Fruit fly (Drosophila melanogaster) whole organism, wandering third instar larva: ENCODE results near the gene Jon99Ciii.

ENCODE experiments used
- Abd-B ChIP-seq: fragments of >200 bp; optimal IDR thresholded peaks from 2 replicates; lab custom pipeline; 2017; ENCODE audit warnings: missing biosample characterization, missing genetic modification characterization
- CG9705 ChIP-seq: fragments of 200-800 bp; sonication (Bioruptor generic); optimal IDR thresholded peaks from 2 replicates; lab custom pipeline; 2018; ENCODE audit warnings: missing biosample characterization, mild to moderate bottlenecking, missing genetic modification characterization
- Dfd ChIP-seq: fragments of >200 bp; optimal IDR thresholded peaks from 2 replicates; lab custom pipeline; 2017; ENCODE audit warnings: missing biosample characterization, missing genetic modification characterization
- Dif ChIP-seq: fragments of 200-275, 200-300 bp; sonication (Bioruptor generic); optimal IDR thresholded peaks from 2 replicates; lab custom pipeline; 2018; ENCODE audit warnings: missing biosample characterization, missing genetic modification characterization; ENCODE audit not compliant: partially characterized antibody
- GATAd ChIP-seq: sonication (Bioruptor generic); optimal IDR thresholded peaks from 2 replicates; lab custom pipeline; 2016; ENCODE audit warnings: missing biosample characterization, missing genetic modification characterization
- HLH106 ChIP-seq: fragments of 200-800 bp; optimal IDR thresholded peaks from 3 replicates; lab custom pipeline; 2019; ENCODE audit warnings: missing biosample characterization, mild to moderate bottlenecking, missing genetic modification characterization, moderate library complexity
- Hnf4 ChIP-seq: fragments of 200-800 bp; sonication (Bioruptor generic); optimal IDR thresholded peaks from 2 replicates; lab custom pipeline; 2016; ENCODE audit warnings: missing biosample characterization, mild to moderate bottlenecking, missing genetic modification characterization
- Hr78 ChIP-seq: fragments of >200 bp; optimal IDR thresholded peaks from 2 replicates; lab custom pipeline; 2017; ENCODE audit warnings: missing biosample characterization, missing genetic modification characterization
- Mio ChIP-seq: sonication (Bioruptor generic); optimal IDR thresholded peaks from 2 replicates; lab custom pipeline; 2016; ENCODE audit warnings: missing biosample characterization, missing genetic modification characterization
- Myc ChIP-seq: fragments of >200 bp; optimal IDR thresholded peaks from 2 replicates; lab custom pipeline; 2017
- N ChIP-seq: fragments of >200 bp; optimal IDR thresholded peaks from 2 replicates; lab custom pipeline; 2018; ENCODE audit warnings: missing biosample characterization, missing external identifiers, missing genetic modification characterization
- OdsH ChIP-seq: fragments of 200-800 bp; sonication (Bioruptor generic); optimal IDR thresholded peaks from 2 replicates; lab custom pipeline; 2016; ENCODE audit warnings: missing biosample characterization, mild to moderate bottlenecking, missing genetic modification characterization
- Rel ChIP-seq, 2 experiments: fragments of 200-800 bp; sonication (Bioruptor generic) in 1 of 2; optimal IDR thresholded peaks; 2 replicates in 1 of 2; 3 replicates in 1 of 2; lab custom pipeline; 2016 to 2019; ENCODE audit warnings: mild to moderate bottlenecking in 2 of 2, missing biosample characterization in 2 of 2, missing genetic modification characterization in 2 of 2, moderate library complexity in 1 of 2
- Sp1 ChIP-seq: fragments of 200-800 bp; sonication (Bioruptor generic); optimal IDR thresholded peaks from 3 replicates; lab custom pipeline; 2019; ENCODE audit warnings: missing biosample characterization, mild to moderate bottlenecking, missing genetic modification characterization, moderate library complexity
- Vsx2 ChIP-seq: fragments of 200-300, 225-300 bp; sonication (Bioruptor generic); optimal IDR thresholded peaks from 2 replicates; lab custom pipeline; 2018; ENCODE audit warnings: missing biosample characterization, missing genetic modification characterization; ENCODE audit not compliant: partially characterized antibody
- br ChIP-seq: fragments of 200-800 bp; sonication (Bioruptor generic); optimal IDR thresholded peaks from 2 replicates; lab custom pipeline; 2016; ENCODE audit warnings: missing biosample characterization, missing genetic modification characterization
- brk ChIP-seq: fragments of 200-800 bp; sonication (Bioruptor generic); optimal IDR thresholded peaks from 2 replicates; lab custom pipeline; 2016; ENCODE audit warnings: missing biosample characterization, mild to moderate bottlenecking, missing genetic modification characterization
- dmrt93B ChIP-seq: fragments of 200-800 bp; sonication (Bioruptor generic); optimal IDR thresholded peaks from 2 replicates; lab custom pipeline; 2018; ENCODE audit warnings: missing biosample characterization, mild to moderate bottlenecking, missing genetic modification characterization
- dsf ChIP-seq: sonication (Bioruptor generic); optimal IDR thresholded peaks from 2 replicates; lab custom pipeline; 2016; ENCODE audit warnings: missing biosample characterization, missing genetic modification characterization, borderline replicate concordance
- ey ChIP-seq: fragments of 200-800 bp; sonication (Bioruptor generic); optimal IDR thresholded peaks from 2 replicates; lab custom pipeline; 2016; ENCODE audit warnings: missing biosample characterization, missing genetic modification characterization
- foxo ChIP-seq, 2 experiments: fragments of 200-800 bp; sonication (Bioruptor generic); optimal IDR thresholded peaks; 2 replicates in 1 of 2; 3 replicates in 1 of 2; lab custom pipeline; 2016 to 2017; ENCODE audit warnings: missing biosample characterization in 2 of 2, missing genetic modification characterization in 2 of 2
- fru ChIP-seq: fragments of 200-800 bp; sonication (Bioruptor generic); optimal IDR thresholded peaks from 3 replicates; lab custom pipeline; 2016; ENCODE audit warnings: missing biosample characterization, mild to moderate bottlenecking, missing genetic modification characterization
- h ChIP-seq: fragments of 200-800 bp; sonication (Bioruptor generic); optimal IDR thresholded peaks from 3 replicates; lab custom pipeline; 2016; ENCODE audit warnings: missing biosample characterization, mild to moderate bottlenecking, missing genetic modification characterization
- jim ChIP-seq: fragments of 175-275, 200-325 bp; sonication (Bioruptor generic); optimal IDR thresholded peaks from 2 replicates; lab custom pipeline; 2016; ENCODE audit warnings: missing biosample characterization, mild to moderate bottlenecking, missing genetic modification characterization
- lola ChIP-seq: fragments of >200 bp; optimal IDR thresholded peaks from 2 replicates; lab custom pipeline; 2017; ENCODE audit warnings: missing biosample characterization, missing genetic modification characterization
- pan ChIP-seq: fragments of >200 bp; optimal IDR thresholded peaks from 2 replicates; lab custom pipeline; 2017
- rgr ChIP-seq: fragments of 200-800 bp; sonication (Bioruptor generic); optimal IDR thresholded peaks from 3 replicates; lab custom pipeline; 2016; ENCODE audit warnings: missing biosample characterization, mild to moderate bottlenecking, missing genetic modification characterization
- sv ChIP-seq: fragments of 200-800 bp; sonication (Bioruptor generic); optimal IDR thresholded peaks from 3 replicates; lab custom pipeline; 2016; ENCODE audit warnings: missing biosample characterization, missing genetic modification characterization
- tai ChIP-seq: sonication (Bioruptor generic); optimal IDR thresholded peaks from 2 replicates; lab custom pipeline; 2016; ENCODE audit warnings: missing biosample characterization, missing genetic modification characterization
- usp ChIP-seq: fragments of >200 bp; optimal IDR thresholded peaks from 2 replicates; lab custom pipeline; 2017; ENCODE audit warnings: missing biosample characterization, missing genetic modification characterization
- woc ChIP-seq: sonication (Bioruptor generic); optimal IDR thresholded peaks from 2 replicates; lab custom pipeline; 2016; ENCODE audit warnings: missing biosample characterization, mild to moderate bottlenecking, missing genetic modification characterization

The Jon99Ciii gene

DNA sequence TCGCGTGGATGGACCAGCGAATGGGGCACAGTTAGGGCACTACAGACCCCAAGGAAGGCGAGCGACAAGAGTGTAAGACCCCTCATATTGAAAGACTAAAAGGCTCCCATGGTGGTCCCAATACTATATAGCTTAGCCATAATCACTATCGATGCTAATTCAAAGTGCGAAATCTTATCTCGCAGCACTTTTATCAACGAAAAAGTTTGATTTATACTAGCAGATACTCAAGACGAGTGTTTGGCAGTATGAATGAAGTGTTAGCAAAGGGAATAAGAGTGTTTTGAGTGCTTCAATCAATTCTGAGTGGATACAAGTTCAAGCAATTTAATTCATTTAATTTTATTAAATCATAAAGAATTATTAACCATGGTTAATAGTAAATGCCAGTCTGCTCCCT is 4.1 kb downstream of the Jon99Ciii start, which contains the start of gene Jon99Ci:
Gene Jon99Ci (minus strand): TSS at position 101 of the 400 bp plus-strand sequence.
- TF ChIP-seq jim (GFP tag; lab: Kevin White, UChicago) (no peak), Myc (lab: Kevin White, UChicago) (no peak), fru (no peak), woc (GFP tag; lab: Kevin White, UChicago) (no peak), dsf (GFP tag; lab: Kevin White, UChicago) (no peak), rgr (no peak), Hr78 (GFP tag; lab: Kevin White, UChicago) (no peak), sv (GFP tag; lab: Kevin White, UChicago) (no peak), GATAd (GFP tag; lab: Kevin White, UChicago) (no peak), Dfd (GFP tag; lab: Kevin White, UChicago) (no peak), tai (no peak), Mio (GFP tag; lab: Kevin White, UChicago) (no peak), CG9705 (GFP tag; lab: Kevin White, UChicago) (no peak), Rel (GFP tag; optimal IDR thresholded peaks at IDR 0.05; lab: Kevin White, UChicago) (no peak), Rel (tag; optimal IDR thresholded peaks at IDR 0.05; lab: Kevin White, UChicago) (no peak), h (GFP tag; lab: Kevin White, UChicago) (no peak), Vsx2 (GFP tag; lab: Kevin White, UChicago) (no peak), Abd-B (GFP tag; lab: Kevin White, UChicago) (no peak)
- TF ChIP-seq, all 38 proteins: peak for 0

DNA sequence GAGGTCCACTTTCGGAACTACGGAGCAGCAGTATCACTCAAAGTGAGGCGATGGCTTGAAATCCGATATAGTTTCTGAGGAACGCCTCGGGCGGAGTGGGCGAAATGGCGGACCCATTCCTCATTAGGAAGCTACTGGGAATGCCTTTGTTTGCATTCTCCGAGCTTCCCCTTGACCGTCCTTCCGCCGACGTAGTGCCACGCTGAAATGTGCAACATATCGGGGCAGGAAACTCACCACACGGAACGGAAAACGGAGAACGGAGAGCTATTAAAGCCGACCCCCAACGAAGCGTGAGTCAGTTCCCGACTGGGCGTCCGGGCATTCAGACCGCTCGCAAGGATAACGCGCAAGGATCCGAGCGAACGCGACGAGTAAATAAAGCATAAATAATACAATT is 4.9 kb downstream of the Jon99Ciii start, which contains the start of gene CG15522:
Gene CG15522 (plus strand): TSS at position 301 of the 400 bp plus-strand sequence.
- TF ChIP-seq tai, result no peak
- no peak for TF ChIP-seq dmrt93B (GFP tag; lab: Kevin White, UChicago)
- no peak for TF ChIP-seq dsf (GFP tag; lab: Kevin White, UChicago)
- no peak for TF ChIP-seq Abd-B (GFP tag; lab: Kevin White, UChicago)
- no peak for TF ChIP-seq Dfd (GFP tag; lab: Kevin White, UChicago)
- no peak for TF ChIP-seq Sp1
- no peak for TF ChIP-seq Myc (lab: Kevin White, UChicago)

DNA sequence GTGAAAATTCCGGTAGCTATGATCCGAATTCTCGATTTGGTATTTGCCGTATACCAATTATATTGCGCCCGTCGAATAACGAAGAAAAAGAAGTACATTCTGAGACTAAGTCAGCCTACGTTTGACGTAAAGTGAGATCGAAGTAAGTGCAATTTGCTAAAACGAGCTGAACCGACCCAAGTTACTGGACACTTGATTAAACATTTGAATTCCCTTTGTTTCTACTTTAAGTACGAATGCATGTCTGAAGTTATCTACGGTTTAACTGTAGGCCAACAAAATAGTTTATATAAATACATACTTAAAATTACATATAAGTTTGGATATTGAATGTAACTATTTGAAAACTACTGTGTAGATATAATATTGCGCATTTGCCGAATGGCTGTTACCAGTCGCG is 8.3 kb downstream of the Jon99Ciii start, which contains the start of gene alpha-Man-Ic:
Gene alpha-Man-Ic (minus strand): TSS at position 101 of the 400 bp plus-strand sequence.
- no peak for TF ChIP-seq usp (GFP tag; lab: Kevin White, UChicago)
- TF ChIP-seq foxo (GFP tag; optimal IDR thresholded peaks at IDR 0.05; lab: Kevin White, UChicago), result no peak
- no peak for TF ChIP-seq brk (GFP tag; lab: Kevin White, UChicago)
- no peak for TF ChIP-seq Hnf4 (GFP tag; lab: Kevin White, UChicago)
- TF ChIP-seq Rel (GFP tag; optimal IDR thresholded peaks at IDR 0.05; lab: Kevin White, UChicago), result no peak
- no peak for TF ChIP-seq Rel (tag; optimal IDR thresholded peaks at IDR 0.05; lab: Kevin White, UChicago)
- no peak for TF ChIP-seq Sp1
- no peak for TF ChIP-seq N
- no peak for TF ChIP-seq Vsx2 (GFP tag; lab: Kevin White, UChicago)
- TF ChIP-seq Abd-B (GFP tag; lab: Kevin White, UChicago), result no peak
- TF ChIP-seq ey, result no peak
- no peak for TF ChIP-seq OdsH
- TF ChIP-seq Mio (GFP tag; lab: Kevin White, UChicago), result no peak
- no peak for TF ChIP-seq h (GFP tag; lab: Kevin White, UChicago)
- no peak for TF ChIP-seq HLH106 (tag; lab: Kevin White, UChicago)

DNA sequence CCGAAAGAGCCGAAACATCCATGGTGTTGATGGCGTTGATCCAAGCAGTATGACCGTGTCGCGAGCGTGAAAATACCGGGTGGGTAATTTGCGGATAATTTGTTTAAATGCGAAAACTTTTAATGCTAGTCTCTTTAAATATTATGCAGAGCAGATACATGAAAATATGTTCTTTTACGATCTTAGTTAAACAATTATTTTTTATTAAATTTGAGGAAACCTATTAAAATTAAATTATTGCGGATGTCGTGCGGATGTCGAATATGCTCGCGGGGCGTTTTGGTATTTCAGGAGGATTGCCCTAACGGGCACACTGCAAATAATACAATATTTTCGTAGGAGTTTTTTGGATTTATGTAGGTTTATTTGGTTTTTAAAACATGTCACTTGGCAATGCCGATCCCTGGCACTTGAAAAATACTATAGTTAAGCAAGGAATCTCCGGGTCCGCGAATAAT is 11.0 kb downstream of the Jon99Ciii start, which contains the start of the genes Cog7, CG42557 and CG42558:
Gene Cog7 (minus strand): TSS at position 51 of the 458 bp plus-strand sequence.
Gene CG42557 (plus strand): TSS at position 281 of the 458 bp plus-strand sequence.
Gene CG42558 (plus strand): TSS at position 281 of the 458 bp plus-strand sequence.
- TF ChIP-seq rgr (no peak), HLH106 (tag; lab: Kevin White, UChicago) (no peak), Dif (GFP tag; lab: Kevin White, UChicago) (no peak), woc (GFP tag; lab: Kevin White, UChicago) (no peak), Sp1 (no peak), Rel (GFP tag; optimal IDR thresholded peaks at IDR 0.05; lab: Kevin White, UChicago) (no peak), Rel (tag; optimal IDR thresholded peaks at IDR 0.05; lab: Kevin White, UChicago) (no peak), usp (GFP tag; lab: Kevin White, UChicago) (no peak), foxo (GFP tag; optimal IDR thresholded peaks at IDR 0.05; lab: Kevin White, UChicago) (no peak), pan (no peak), h (GFP tag; lab: Kevin White, UChicago) (no peak), br (no peak), dsf (GFP tag; lab: Kevin White, UChicago) (no peak), OdsH (no peak), lola (GFP tag; lab: Kevin White, UChicago) (no peak), tai (no peak), Myc (lab: Kevin White, UChicago) (no peak)
